Fruit fly (Drosophila melanogaster): ENCODE results near the gene Kcmf1.

dm6 chr3R:9028690-9029089 lies 14.0 kb upstream of the Kcmf1 start:
- TF ChIP-seq CG14711 (tag; optimal IDR thresholded peaks at IDR 0.05) (no peak), CG7045 (GFP tag; optimal IDR thresholded peaks at IDR 0.05) (no peak), Mnt (GFP tag; optimal IDR thresholded peaks at IDR 0.05) (no peak), cnc (optimal IDR thresholded peaks at IDR 0.05) (no peak), Clk (GFP tag; optimal IDR thresholded peaks at IDR 0.05) (no peak), pad (GFP tag; optimal IDR thresholded peaks at IDR 0.05) (no peak), cic (GFP tag; optimal IDR thresholded peaks at IDR 0.05) (no peak), ovo (GFP tag; optimal IDR thresholded peaks at IDR 0.05) (no peak), Crg-1 (GFP tag; optimal IDR thresholded peaks at IDR 0.05) (no peak), kay (GFP tag; ENCODE audit: borderline replicate concordance) (no peak), CG1620 (GFP tag; optimal IDR thresholded peaks at IDR 0.05) (no peak)
